Worm (Caenorhabditis elegans) whole organism, L4 larva: ENCODE measurements around the gene ctr-9.

Experiments used
- R02D3.7 ChIP-seq: fragments of 150-350 bp; sonication (generic microtip); optimal IDR thresholded peaks from 3 replicates; lab custom pipeline; 2014; ENCODE audit warnings: missing biosample characterization, missing genetic modification characterization
- ceh-44 ChIP-seq: fragments of 200-800 bp; sonication (Bioruptor generic); IDR thresholded peaks from 2 replicates; pipeline ENCODE4 v1.3.6; 2022; ENCODE audit warnings: missing genetic modification reagents, missing genetic modification characterization, missing compliant biosample characterization
- daf-12 ChIP-seq: fragments of 150-350 bp; optimal IDR thresholded peaks from 2 replicates; lab custom pipeline; 2014; ENCODE audit warnings: missing biosample characterization, missing genetic modification reagents, missing genetic modification characterization
- daf-16 ChIP-seq, 3 experiments: sonication (generic microtip); optimal IDR thresholded peaks; 2 replicates each; lab custom pipeline; 2016 to 2017; ENCODE audit warnings: missing genetic modification characterization in 3 of 3, missing genetic modification reagents in 3 of 3, mild to moderate bottlenecking in 2 of 3, missing compliant biosample characterization in 2 of 3, missing biosample characterization in 1 of 3, moderate library complexity in 1 of 3
- hlh-30 ChIP-seq: sonication (generic microtip); optimal IDR thresholded peaks from 2 replicates; lab custom pipeline; 2017; ENCODE audit warnings: antibody characterized with exemption, mild to moderate bottlenecking, missing genetic modification characterization, missing compliant biosample characterization; ENCODE audit not compliant: insufficient read depth
- mep-1 ChIP-seq: fragments of 150-350 bp; sonication (generic microtip); optimal IDR thresholded peaks from 3 replicates; lab custom pipeline; 2014; ENCODE audit warnings: missing biosample characterization, missing genetic modification characterization
- tra-1 ChIP-seq: fragments of 200-800 bp; sonication (Bioruptor generic); IDR thresholded peaks from 2 replicates; pipeline ENCODE4 v1.3.6; 2022; ENCODE audit warnings: missing genetic modification reagents, missing genetic modification characterization, missing compliant biosample characterization
- zip-11 ChIP-seq: fragments of 200-800 bp; sonication (Bioruptor generic); IDR thresholded peaks from 2 replicates; pipeline ENCODE4 v1.3.6; 2022; ENCODE audit warnings: missing genetic modification characterization, missing compliant biosample characterization

ce11 chrIII:9497412-9497811 is 6.2 kb downstream of the ctr-9 start:
- TF ChIP-seq daf-16 (GFP tag; optimal IDR thresholded peaks at IDR 0.05; lab: Kevin White, UChicago) (no peak), daf-16 (tag; optimal IDR thresholded peaks at IDR 0.05; lab: Kevin White, UChicago) (no peak), hlh-30 (no peak), daf-12 (tag; lab: Kevin White, UChicago) (no peak), R02D3.7 (no peak), tra-1 (GFP tag; lab: Robert Waterston, UW) (no peak), mep-1 (tag; lab: Kevin White, UChicago) (no peak), ceh-44 (no peak), zip-11 (GFP tag; lab: Robert Waterston, UW) (no peak)
